Worm (Caenorhabditis elegans) whole organism, L4 larva: Measurements from ENCODE around the gene gst-29.

Source experiments
- F10B5.3 ChIP-seq: sonication (generic microtip); optimal IDR thresholded peaks from 2 replicates; lab custom pipeline; 2016; ENCODE audit warnings: mild to moderate bottlenecking, missing genetic modification characterization, missing compliant biosample characterization
- R02D3.7 ChIP-seq: fragments of 150-350 bp; sonication (generic microtip); optimal IDR thresholded peaks from 3 replicates; lab custom pipeline; 2014; ENCODE audit warnings: missing biosample characterization, missing genetic modification characterization
- T20F7.1 ChIP-seq: fragments of 200-800 bp; sonication (Bioruptor generic); optimal IDR thresholded peaks from 2 replicates; lab custom pipeline; 2018; ENCODE audit warnings: mild to moderate bottlenecking, missing genetic modification characterization, missing compliant biosample characterization
- T26A8.4 ChIP-seq: fragments of 200-800 bp; sonication (Bioruptor generic); IDR thresholded peaks from 2 replicates; pipeline ENCODE4 v1.3.6; 2022; ENCODE audit warnings: missing genetic modification characterization, missing compliant biosample characterization
- Y105C5A.15 ChIP-seq: fragments of 200-800 bp; sonication (Bioruptor generic); IDR thresholded peaks from 2 replicates; pipeline ENCODE4 v1.3.6; 2022; ENCODE audit warnings: missing genetic modification characterization, missing compliant biosample characterization
- Y48G9A.11 ChIP-seq: fragments of 200-800 bp; sonication (Bioruptor generic); IDR thresholded peaks from 2 replicates; pipeline ENCODE4 v1.3.6; 2022; ENCODE audit warnings: missing genetic modification reagents, missing genetic modification characterization, missing compliant biosample characterization
- Y75B8A.6 ChIP-seq: fragments of 200-800 bp; sonication (Bioruptor generic); IDR thresholded peaks from 2 replicates; pipeline ENCODE4 v1.3.6; 2022; ENCODE audit warnings: missing genetic modification reagents, missing genetic modification characterization, missing compliant biosample characterization
- ZK337.2 ChIP-seq: fragments of 200-800 bp; sonication (Bioruptor generic); IDR thresholded peaks from 2 replicates; pipeline ENCODE4 v1.3.6; 2022; ENCODE audit warnings: missing genetic modification reagents, missing genetic modification characterization, missing compliant biosample characterization
- ZK546.5 ChIP-seq, 2 experiments: sonication (generic microtip); optimal IDR thresholded peaks; 2 replicates each; lab custom pipeline; 2017; ENCODE audit warnings: missing biosample characterization in 2 of 2, missing genetic modification characterization in 2 of 2
- ama-1 ChIP-seq: fragments of 150-350 bp; optimal IDR thresholded peaks from 2 replicates; lab custom pipeline; 2014; ENCODE audit warnings: inconsistent platforms, mixed read lengths
- attf-4 ChIP-seq: sonication (generic microtip); optimal IDR thresholded peaks from 3 replicates; lab custom pipeline; 2017; ENCODE audit warnings: missing biosample characterization, missing genetic modification characterization
- ceh-28 ChIP-seq: fragments of 150-350 bp; optimal IDR thresholded peaks from 2 replicates; lab custom pipeline; 2014; ENCODE audit warnings: missing biosample characterization, missing genetic modification reagents, missing genetic modification characterization
- ceh-44 ChIP-seq: fragments of 200-800 bp; sonication (Bioruptor generic); IDR thresholded peaks from 2 replicates; pipeline ENCODE4 v1.3.6; 2022; ENCODE audit warnings: missing genetic modification reagents, missing genetic modification characterization, missing compliant biosample characterization
- ceh-62 ChIP-seq: sonication (generic microtip); optimal IDR thresholded peaks from 2 replicates; lab custom pipeline; 2017; ENCODE audit warnings: missing biosample characterization, missing genetic modification characterization
- daf-16 ChIP-seq, 3 experiments: sonication (generic microtip); optimal IDR thresholded peaks; 2 replicates each; lab custom pipeline; 2016 to 2017; ENCODE audit warnings: missing genetic modification characterization in 3 of 3, missing genetic modification reagents in 3 of 3, mild to moderate bottlenecking in 2 of 3, missing compliant biosample characterization in 2 of 3, missing biosample characterization in 1 of 3, moderate library complexity in 1 of 3
- daf-8 ChIP-seq: fragments of 200-800 bp; sonication (Bioruptor generic); IDR thresholded peaks from 2 replicates; pipeline ENCODE4 v1.3.6; 2022; ENCODE audit warnings: missing genetic modification characterization, missing compliant biosample characterization
- dmd-6 ChIP-seq: fragments of 200-800 bp; sonication (Bioruptor generic); IDR thresholded peaks from 2 replicates; pipeline ENCODE4 v1.3.6; 2022; ENCODE audit warnings: missing genetic modification reagents, missing genetic modification characterization, missing compliant biosample characterization
- dmd-8 ChIP-seq: fragments of 200-800 bp; sonication (Bioruptor generic); IDR thresholded peaks from 2 replicates; pipeline ENCODE4 v1.3.6; 2022; ENCODE audit warnings: missing genetic modification characterization, missing compliant biosample characterization
- dve-1 ChIP-seq: sonication (generic microtip); optimal IDR thresholded peaks from 2 replicates; lab custom pipeline; 2017; ENCODE audit warnings: antibody characterized with exemption, mild to moderate bottlenecking, missing genetic modification characterization, missing compliant biosample characterization; ENCODE audit not compliant: insufficient read depth
- egl-27 ChIP-seq: sonication (generic microtip); optimal IDR thresholded peaks from 3 replicates; lab custom pipeline; 2017; ENCODE audit warnings: missing biosample characterization, missing genetic modification reagents, missing genetic modification characterization
- egl-43 ChIP-seq: fragments of 200-800 bp; sonication (Bioruptor generic); IDR thresholded peaks from 2 replicates; pipeline ENCODE4 v1.3.6; 2022; ENCODE audit warnings: missing genetic modification reagents, missing genetic modification characterization, missing compliant biosample characterization
- fkh-10 ChIP-seq: fragments of 150-350 bp; optimal IDR thresholded peaks from 2 replicates; lab custom pipeline; 2014; ENCODE audit warnings: missing biosample characterization, missing genetic modification reagents, missing genetic modification characterization
- fos-1 ChIP-seq: fragments of 150-350 bp; optimal IDR thresholded peaks from 2 replicates; lab custom pipeline; 2014; ENCODE audit warnings: missing biosample characterization, missing genetic modification characterization
- hmg-1.1 ChIP-seq: fragments of 200-800 bp; sonication (Bioruptor generic); IDR thresholded peaks from 2 replicates; pipeline ENCODE4 v1.3.6; 2022; ENCODE audit warnings: missing genetic modification reagents, missing genetic modification characterization, missing compliant biosample characterization
- jun-1 ChIP-seq: fragments of 150-350 bp; optimal IDR thresholded peaks from 2 replicates; lab custom pipeline; 2014; ENCODE audit warnings: missing biosample characterization, missing genetic modification reagents, missing genetic modification characterization
- lin-1 ChIP-seq: fragments of 200-800 bp; sonication (Bioruptor generic); IDR thresholded peaks from 2 replicates; pipeline ENCODE4 v1.3.6; 2022; ENCODE audit warnings: missing genetic modification reagents, missing genetic modification characterization, missing compliant biosample characterization
- lin-15B ChIP-seq: fragments of 150-350 bp; sonication (generic microtip); optimal IDR thresholded peaks from 3 replicates; lab custom pipeline; 2014; ENCODE audit warnings: missing biosample characterization, missing genetic modification characterization
- lin-29 ChIP-seq: fragments of 200-800 bp; sonication (Bioruptor generic); IDR thresholded peaks from 2 replicates; pipeline ENCODE4 v1.3.6; 2022; ENCODE audit warnings: missing genetic modification reagents, missing genetic modification characterization, missing compliant biosample characterization
- lin-38 ChIP-seq: fragments of 200-800 bp; sonication (Bioruptor generic); IDR thresholded peaks from 2 replicates; pipeline ENCODE4 v1.3.6; 2022; ENCODE audit warnings: missing genetic modification reagents, missing genetic modification characterization, missing compliant biosample characterization
- lin-39 ChIP-seq: fragments of 150-350 bp; optimal IDR thresholded peaks from 2 replicates; lab custom pipeline; 2014; ENCODE audit warnings: missing biosample characterization, missing genetic modification reagents, missing genetic modification characterization
- lir-3 ChIP-seq: sonication (generic microtip); optimal IDR thresholded peaks from 2 replicates; lab custom pipeline; 2016; ENCODE audit warnings: mild to moderate bottlenecking, missing genetic modification characterization, missing compliant biosample characterization
- madf-5 ChIP-seq, 2 experiments: fragments of 200-800 bp; sonication (Bioruptor generic); IDR thresholded peaks; 2 replicates each; pipeline ENCODE4 v1.3.6; 2022; ENCODE audit warnings: missing compliant biosample characterization in 2 of 2, missing genetic modification characterization in 2 of 2
- mdt-29 ChIP-seq: fragments of 200-800 bp; sonication (Bioruptor generic); IDR thresholded peaks from 2 replicates; pipeline ENCODE4 v1.3.6; 2022; ENCODE audit warnings: missing genetic modification reagents, missing genetic modification characterization, missing compliant biosample characterization
- mep-1 ChIP-seq: fragments of 150-350 bp; sonication (generic microtip); optimal IDR thresholded peaks from 3 replicates; lab custom pipeline; 2014; ENCODE audit warnings: missing biosample characterization, missing genetic modification characterization
- mes-2 ChIP-seq: sonication (generic microtip); optimal IDR thresholded peaks from 2 replicates; lab custom pipeline; 2016; ENCODE audit warnings: missing genotype, mild to moderate bottlenecking, missing genetic modification characterization, missing compliant biosample characterization; ENCODE audit not compliant: poor library complexity, severe bottlenecking
- mxl-3 ChIP-seq: fragments of 200-800 bp; sonication (Bioruptor generic); optimal IDR thresholded peaks from 2 replicates; lab custom pipeline; 2018; ENCODE audit warnings: mild to moderate bottlenecking, missing genetic modification characterization, missing compliant biosample characterization
- nhr-11 ChIP-seq: fragments of 150-350 bp; optimal IDR thresholded peaks from 2 replicates; lab custom pipeline; 2014; ENCODE audit warnings: missing biosample characterization, missing genetic modification characterization
- nhr-237 ChIP-seq: sonication (generic microtip); optimal IDR thresholded peaks from 2 replicates; lab custom pipeline; 2017; ENCODE audit warnings: missing biosample characterization, missing genetic modification characterization
- nhr-41 ChIP-seq: fragments of 200-800 bp; sonication (Bioruptor generic); IDR thresholded peaks from 2 replicates; pipeline ENCODE4 v1.3.6; 2022; ENCODE audit warnings: missing genetic modification reagents, missing genetic modification characterization, missing compliant biosample characterization
- nhr-6 ChIP-seq: fragments of 150-350 bp; optimal IDR thresholded peaks from 2 replicates; lab custom pipeline; 2014; ENCODE audit warnings: missing biosample characterization, missing genetic modification characterization
- nhr-76 ChIP-seq: fragments of 150-350 bp; optimal IDR thresholded peaks from 2 replicates; lab custom pipeline; 2014; ENCODE audit warnings: missing biosample characterization, missing genetic modification characterization
- php-3 ChIP-seq: fragments of 200-800 bp; sonication (Bioruptor generic); IDR thresholded peaks from 2 replicates; pipeline ENCODE4 v1.3.6; 2022; ENCODE audit warnings: missing genetic modification reagents, missing genetic modification characterization, missing compliant biosample characterization
- rbr-2 ChIP-seq: sonication (generic microtip); optimal IDR thresholded peaks from 2 replicates; lab custom pipeline; 2016; ENCODE audit warnings: missing genotype, missing genetic modification characterization, missing compliant biosample characterization
- saeg-2 ChIP-seq: fragments of 200-800 bp; sonication (Bioruptor generic); IDR thresholded peaks from 2 replicates; pipeline ENCODE4 v1.3.6; 2022; ENCODE audit warnings: missing genetic modification reagents, missing genetic modification characterization, missing compliant biosample characterization
- set-16 ChIP-seq: fragments of 200-800 bp; sonication (Bioruptor generic); IDR thresholded peaks from 2 replicates; pipeline ENCODE4 v1.3.6; 2022; ENCODE audit warnings: missing genetic modification reagents, missing genetic modification characterization, missing compliant biosample characterization
- skn-1 ChIP-seq: fragments of 150-350 bp; optimal IDR thresholded peaks from 2 replicates; lab custom pipeline; 2014; ENCODE audit warnings: missing biosample characterization, missing genetic modification characterization
- vab-7 ChIP-seq: fragments of 200-800 bp; sonication (Bioruptor generic); IDR thresholded peaks from 2 replicates; pipeline ENCODE4 v1.3.6; 2022; ENCODE audit warnings: missing genetic modification reagents, missing genetic modification characterization, missing compliant biosample characterization
- zfp-3 ChIP-seq: fragments of 200-800 bp; sonication (Bioruptor generic); conservative IDR thresholded peaks from 2 replicates; pipeline ENCODE4 v1.3.6; 2022; ENCODE audit warnings: missing genetic modification reagents, missing genetic modification characterization, missing compliant biosample characterization
- zip-11 ChIP-seq: fragments of 200-800 bp; sonication (Bioruptor generic); IDR thresholded peaks from 2 replicates; pipeline ENCODE4 v1.3.6; 2022; ENCODE audit warnings: missing genetic modification characterization, missing compliant biosample characterization
- ztf-7 ChIP-seq: fragments of 150-350 bp; optimal IDR thresholded peaks from 2 replicates; lab custom pipeline; 2014; ENCODE audit warnings: missing biosample characterization, missing genetic modification characterization

The gst-29 gene

ce11 chrII:15165681-15166235, 3.9 kb downstream of the gst-29 start, which contains the start of gene gst-27 (continued):
- TF ChIP-seq ZK546.5 (tag; optimal IDR thresholded peaks at IDR 0.05; lab: Kevin White, UChicago) (no peak), jun-1 (peak; percentile 68), nhr-76 (tag; lab: Kevin White, UChicago) (no peak), ceh-44 (GFP tag; lab: Robert Waterston, UW) (peak; percentile 60; the same call in 1 of the 2 replicates), T20F7.1 (GFP tag; lab: Kevin White, UChicago) (no peak), T26A8.4 (GFP tag; lab: Robert Waterston, UW) (peak; percentile 85), lin-29 (peak; percentile 62; the same call in 1 of the 2 replicates), mes-2 (tag; lab: Kevin White, UChicago) (peak; percentile 86), dmd-6 (peak; percentile 84), ZK337.2 (GFP tag; lab: Robert Waterston, UW) (peak; percentile 41; the same call in 1 of the 2 replicates), F10B5.3 (tag; lab: Kevin White, UChicago) (peak; percentile 62), ceh-28 (tag; lab: Kevin White, UChicago) (no peak), R02D3.7 (tag; lab: Kevin White, UChicago) (peak; percentile 33), egl-43 (peak; percentile 97), ceh-62 (tag; lab: Kevin White, UChicago) (no peak), zfp-3 (peak; percentile 41; the same call in 1 of the 2 replicates), mep-1 (tag; lab: Kevin White, UChicago) (peak; percentile 92), rbr-2 (tag; lab: Kevin White, UChicago) (peak; percentile 77), php-3 (peak; percentile 74), lin-39 (tag; lab: Kevin White, UChicago) (no peak), Y105C5A.15 (GFP tag; lab: Robert Waterston, UW) (peak; percentile 87; the same call in 1 of the 2 replicates), nhr-41 (peak; percentile 78), Y48G9A.11 (peak; percentile 80), madf-5 (GFP tag; IDR thresholded peaks at IDR 0.05; lab: Robert Waterston, UW) (peak; percentile 43 to 93; a peak in 2 of 4 replicates), lin-15B (tag; lab: Kevin White, UChicago) (no peak), Y75B8A.6 (GFP tag; lab: Robert Waterston, UW) (peak; percentile 83; the same call in 1 of the 2 replicates), nhr-11 (peak; percentile 64), egl-27 (tag; lab: Kevin White, UChicago) (no peak), nhr-6 (peak; percentile 40), dmd-8 (GFP tag; lab: Robert Waterston, UW) (peak; percentile 89), set-16 (GFP tag; lab: Robert Waterston, UW) (peak; percentile 60; the same call in 1 of the 2 replicates), nhr-237 (tag; lab: Kevin White, UChicago) (no peak), zip-11 (0 out of 2 replicates have a peak, but pooled peaks have one; percentile 39), attf-4 (tag; lab: Kevin White, UChicago) (no peak), lin-1 (GFP tag; lab: Robert Waterston, UW) (peak; percentile 83), hmg-1.1 (peak; percentile 90), saeg-2 (GFP tag; lab: Robert Waterston, UW) (peak; percentile 53; the same call in 1 of the 2 replicates), ztf-7 (tag; lab: Kevin White, UChicago) (peak; percentile 69), skn-1 (tag; lab: Kevin White, UChicago) (no peak), lir-3 (tag; lab: Kevin White, UChicago) (peak; percentile 81), ama-1 (lab: Kevin White, UChicago) (no peak), dve-1 (tag; lab: Kevin White, UChicago) (peak; percentile 91), daf-16 (GFP tag; optimal IDR thresholded peaks at IDR 0.05; lab: Kevin White, UChicago) (peak; percentile 70 to 90), daf-16 (tag; optimal IDR thresholded peaks at IDR 0.05; lab: Kevin White, UChicago) (peak; percentile 91), mxl-3 (peak; percentile 81), fos-1 (no peak), lin-38 (GFP tag; lab: Robert Waterston, UW) (peak; percentile 82), fkh-10 (GFP tag; lab: Kevin White, UChicago) (peak; percentile 54), vab-7 (GFP tag; lab: Robert Waterston, UW) (peak; percentile 95), mdt-29 (GFP tag; lab: Robert Waterston, UW) (peak; percentile 83), daf-8 (GFP tag; lab: Robert Waterston, UW) (0 out of 2 replicates have a peak, but pooled peaks have one; percentile 56)
